Worm (Caenorhabditis elegans) whole organism, young adult: ENCODE data around the gene K07C5.2.

Experiments used
- D2030.7 ChIP-seq: fragments of 200-800 bp; sonication (Bioruptor generic); IDR thresholded peaks from 2 replicates; pipeline ENCODE4 v1.3.6; 2022; ENCODE audit warnings: missing genetic modification reagents, missing genetic modification characterization, missing compliant biosample characterization
- F10E7.11 ChIP-seq: sonication (generic microtip); optimal IDR thresholded peaks from 2 replicates; lab custom pipeline; 2017; ENCODE audit warnings: mild to moderate bottlenecking, missing genetic modification characterization, moderate library complexity, missing compliant biosample characterization
- F23B12.7 ChIP-seq: sonication (generic microtip); optimal IDR thresholded peaks from 2 replicates; lab custom pipeline; 2017; ENCODE audit warnings: missing genetic modification characterization, mild to moderate bottlenecking, missing compliant biosample characterization, antibody characterized with exemption, moderate library complexity; ENCODE audit not compliant: insufficient read depth
- F39B2.1 ChIP-seq: fragments of 200-800 bp; sonication (Bioruptor generic); IDR thresholded peaks from 2 replicates; pipeline ENCODE4 v1.3.6; 2022; ENCODE audit warnings: missing genetic modification reagents, missing genetic modification characterization, missing compliant biosample characterization
- F55B11.4 ChIP-seq: sonication (generic microtip); optimal IDR thresholded peaks from 2 replicates; lab custom pipeline; 2016; ENCODE audit warnings: missing compliant biosample characterization, missing genetic modification characterization, borderline replicate concordance; ENCODE audit not compliant: insufficient read depth
- Y53G8AR.9 ChIP-seq: fragments of 200-800 bp; sonication (Bioruptor generic); conservative IDR thresholded peaks from 2 replicates; pipeline ENCODE4 v1.3.6; 2022; ENCODE audit warnings: missing genetic modification reagents, missing genetic modification characterization, missing compliant biosample characterization
- Y79H2A.3 ChIP-seq: fragments of 200-800 bp; sonication (Bioruptor generic); conservative IDR thresholded peaks from 2 replicates; pipeline ENCODE4 v1.3.6; 2022; ENCODE audit warnings: missing genetic modification reagents, missing genetic modification characterization, missing compliant biosample characterization
- ZK185.1 ChIP-seq: sonication (generic microtip); optimal IDR thresholded peaks from 2 replicates; lab custom pipeline; 2016; ENCODE audit warnings: mild to moderate bottlenecking, missing genetic modification characterization, missing compliant biosample characterization; ENCODE audit not compliant: poor library complexity, severe bottlenecking
- ama-1 ChIP-seq, 3 experiments: fragments of 150-350 bp in 1 of 3; sonication (generic microtip) in 2 of 3; optimal IDR thresholded peaks; 2 replicates each; lab custom pipeline; 2014 to 2018; ENCODE audit warnings: missing biosample characterization in 2 of 3, missing genetic modification characterization in 2 of 3, missing genetic modification reagents in 2 of 3
- aptf-3 ChIP-seq: fragments of 200-800 bp; sonication (Bioruptor generic); IDR thresholded peaks from 2 replicates; pipeline ENCODE4 v1.3.6; 2022; ENCODE audit warnings: missing genetic modification characterization, missing compliant biosample characterization
- atf-7 ChIP-seq: sonication (generic microtip); optimal IDR thresholded peaks from 2 replicates; lab custom pipeline; 2017; ENCODE audit warnings: mild to moderate bottlenecking, missing genetic modification characterization, missing compliant biosample characterization
- athp-1 ChIP-seq: sonication (generic microtip); optimal IDR thresholded peaks from 2 replicates; lab custom pipeline; 2017; ENCODE audit warnings: mild to moderate bottlenecking, missing genetic modification characterization, missing compliant biosample characterization
- attf-5 ChIP-seq: fragments of 200-800 bp; sonication (Bioruptor generic); optimal IDR thresholded peaks from 2 replicates; lab custom pipeline; 2018; ENCODE audit warnings: mild to moderate bottlenecking, missing genetic modification characterization, missing compliant biosample characterization
- attf-6 ChIP-seq: fragments of 200-800 bp; sonication (Bioruptor generic); IDR thresholded peaks from 2 replicates; pipeline ENCODE4 v1.3.6; 2022; ENCODE audit warnings: missing genetic modification reagents, missing genetic modification characterization, missing compliant biosample characterization
- bed-2 ChIP-seq: fragments of 200-800 bp; sonication (Bioruptor generic); IDR thresholded peaks from 2 replicates; pipeline ENCODE4 v1.3.6; 2022; ENCODE audit warnings: missing genetic modification reagents, missing genetic modification characterization, missing compliant biosample characterization
- ccch-3 ChIP-seq: fragments of 200-800 bp; sonication (Bioruptor generic); optimal IDR thresholded peaks from 2 replicates; lab custom pipeline; 2018; ENCODE audit warnings: mild to moderate bottlenecking, missing genetic modification characterization, missing compliant biosample characterization
- cebp-1 ChIP-seq, 2 experiments: fragments of 200-800 bp in 1 of 2; sonication (Bioruptor generic) in 1 of 2; sonication (generic microtip) in 1 of 2; IDR thresholded peaks in 1 of 2; optimal IDR thresholded peaks in 1 of 2; 2 replicates each; pipeline versions ENCODE4 v1.3.6 to Lab custom; 2017 to 2022; ENCODE audit warnings: missing compliant biosample characterization in 2 of 2, missing genetic modification characterization in 2 of 2, mild to moderate bottlenecking in 1 of 2, missing genetic modification reagents in 1 of 2, moderate library complexity in 1 of 2
- ceh-40 ChIP-seq: fragments of 200-800 bp; sonication (Bioruptor generic); IDR thresholded peaks from 2 replicates; pipeline ENCODE4 v1.3.6; 2022; ENCODE audit warnings: missing genetic modification characterization, missing compliant biosample characterization
- ceh-79 ChIP-seq: sonication (generic microtip); optimal IDR thresholded peaks from 2 replicates; lab custom pipeline; 2017; ENCODE audit warnings: mild to moderate bottlenecking, missing genetic modification characterization, missing compliant biosample characterization
- chd-7 ChIP-seq: sonication (generic microtip); optimal IDR thresholded peaks from 2 replicates; lab custom pipeline; 2016; ENCODE audit warnings: mild to moderate bottlenecking, missing genetic modification characterization, moderate library complexity, missing compliant biosample characterization
- die-1 ChIP-seq: sonication (generic microtip); optimal IDR thresholded peaks from 2 replicates; lab custom pipeline; 2016; ENCODE audit warnings: missing genotype, mild to moderate bottlenecking, missing genetic modification characterization, missing compliant biosample characterization
- dpl-1 ChIP-seq: fragments of 150-350 bp; optimal IDR thresholded peaks from 2 replicates; lab custom pipeline; 2014; ENCODE audit warnings: missing biosample characterization, missing genetic modification reagents, missing genetic modification characterization
- egl-18 ChIP-seq: fragments of 200-800 bp; sonication (Bioruptor generic); IDR thresholded peaks from 2 replicates; pipeline ENCODE4 v1.3.6; 2022; ENCODE audit warnings: missing genetic modification reagents, missing genetic modification characterization, missing compliant biosample characterization
- egrh-3 ChIP-seq: fragments of 200-800 bp; sonication (Bioruptor generic); IDR thresholded peaks from 2 replicates; pipeline ENCODE4 v1.3.6; 2022; ENCODE audit warnings: missing genetic modification reagents, missing genetic modification characterization, missing compliant biosample characterization
- ekl-4 ChIP-seq: fragments of 200-800 bp; sonication (Bioruptor generic); IDR thresholded peaks from 2 replicates; pipeline ENCODE4 v1.3.6; 2022; ENCODE audit warnings: missing genetic modification reagents, missing genetic modification characterization, missing compliant biosample characterization
- hmg-1.2 ChIP-seq: fragments of 200-800 bp; sonication (Bioruptor generic); IDR thresholded peaks from 2 replicates; pipeline ENCODE4 v1.3.6; 2022; ENCODE audit warnings: missing genetic modification reagents, missing genetic modification characterization, missing compliant biosample characterization
- hmg-20 ChIP-seq: fragments of 200-800 bp; sonication (Bioruptor generic); IDR thresholded peaks from 2 replicates; pipeline ENCODE4 v1.3.6; 2022; ENCODE audit warnings: missing genetic modification reagents, missing genetic modification characterization, missing compliant biosample characterization
- lin-26 ChIP-seq: fragments of 200-800 bp; sonication (Bioruptor generic); IDR thresholded peaks from 2 replicates; pipeline ENCODE4 v1.3.6; 2022; ENCODE audit warnings: missing genetic modification reagents, missing genetic modification characterization, missing compliant biosample characterization
- lin-54 ChIP-seq: fragments of 200-800 bp; sonication (Bioruptor generic); optimal IDR thresholded peaks from 2 replicates; lab custom pipeline; 2018; ENCODE audit warnings: mild to moderate bottlenecking, missing genetic modification characterization, missing compliant biosample characterization
- madf-10 ChIP-seq: sonication (generic microtip); optimal IDR thresholded peaks from 2 replicates; lab custom pipeline; 2016; ENCODE audit warnings: mild to moderate bottlenecking, missing genetic modification characterization, missing compliant biosample characterization
- madf-3 ChIP-seq: fragments of 200-800 bp; sonication (Bioruptor generic); IDR thresholded peaks from 2 replicates; pipeline ENCODE4 v1.3.6; 2022; ENCODE audit warnings: missing genetic modification reagents, missing genetic modification characterization, missing compliant biosample characterization
- madf-6 ChIP-seq: fragments of 200-800 bp; sonication (Bioruptor generic); IDR thresholded peaks from 2 replicates; pipeline ENCODE4 v1.3.6; 2022; ENCODE audit warnings: missing genetic modification reagents, missing genetic modification characterization, missing compliant biosample characterization
- mel-28 ChIP-seq: sonication (generic microtip); optimal IDR thresholded peaks from 2 replicates; lab custom pipeline; 2016; ENCODE audit warnings: borderline replicate concordance, mild to moderate bottlenecking, missing genetic modification characterization, missing compliant biosample characterization
- mxl-1 ChIP-seq: sonication (generic microtip); optimal IDR thresholded peaks from 2 replicates; lab custom pipeline; 2016; ENCODE audit warnings: missing genetic modification characterization, missing compliant biosample characterization
- nfya-2 ChIP-seq: fragments of 200-800 bp; sonication (Bioruptor generic); IDR thresholded peaks from 2 replicates; pipeline ENCODE4 v1.3.6; 2022; ENCODE audit warnings: missing genetic modification reagents, missing genetic modification characterization, missing compliant biosample characterization
- nfyb-1 ChIP-seq: fragments of 200-800 bp; sonication (Bioruptor generic); IDR thresholded peaks from 2 replicates; pipeline ENCODE4 v1.3.6; 2022; ENCODE audit warnings: missing genetic modification reagents, missing genetic modification characterization, missing compliant biosample characterization
- nhr-120 ChIP-seq: fragments of 200-800 bp; sonication (Bioruptor generic); IDR thresholded peaks from 2 replicates; pipeline ENCODE4 v1.3.6; 2022; ENCODE audit warnings: missing genetic modification characterization, missing compliant biosample characterization
- nhr-27 ChIP-seq: fragments of 200-800 bp; sonication (Bioruptor generic); optimal IDR thresholded peaks from 2 replicates; lab custom pipeline; 2018; ENCODE audit warnings: mild to moderate bottlenecking, missing genetic modification characterization, moderate library complexity, missing compliant biosample characterization
- sea-2 ChIP-seq: fragments of 200-800 bp; sonication (Bioruptor generic); IDR thresholded peaks from 2 replicates; pipeline ENCODE4 v1.3.6; 2022; ENCODE audit warnings: missing genetic modification characterization, missing compliant biosample characterization
- snpc-3.4 ChIP-seq: sonication (generic microtip); optimal IDR thresholded peaks from 2 replicates; lab custom pipeline; 2017; ENCODE audit warnings: missing genetic modification characterization, mild to moderate bottlenecking, missing compliant biosample characterization, antibody characterized with exemption, moderate library complexity, missing genotype, missing genetic modification reagents
- unc-130 ChIP-seq: sonication (generic microtip); optimal IDR thresholded peaks from 2 replicates; lab custom pipeline; 2016; ENCODE audit warnings: missing genetic modification reagents, missing genetic modification characterization, missing compliant biosample characterization
- zim-3 ChIP-seq: sonication (generic microtip); optimal IDR thresholded peaks from 2 replicates; lab custom pipeline; 2017; ENCODE audit warnings: mild to moderate bottlenecking, missing genetic modification characterization, moderate library complexity, missing compliant biosample characterization
- ztf-28 ChIP-seq: fragments of 200-800 bp; sonication (Bioruptor generic); IDR thresholded peaks from 2 replicates; pipeline ENCODE4 v1.3.6; 2022; ENCODE audit warnings: missing genetic modification reagents, missing genetic modification characterization, missing compliant biosample characterization

The K07C5.2 gene

DNA sequence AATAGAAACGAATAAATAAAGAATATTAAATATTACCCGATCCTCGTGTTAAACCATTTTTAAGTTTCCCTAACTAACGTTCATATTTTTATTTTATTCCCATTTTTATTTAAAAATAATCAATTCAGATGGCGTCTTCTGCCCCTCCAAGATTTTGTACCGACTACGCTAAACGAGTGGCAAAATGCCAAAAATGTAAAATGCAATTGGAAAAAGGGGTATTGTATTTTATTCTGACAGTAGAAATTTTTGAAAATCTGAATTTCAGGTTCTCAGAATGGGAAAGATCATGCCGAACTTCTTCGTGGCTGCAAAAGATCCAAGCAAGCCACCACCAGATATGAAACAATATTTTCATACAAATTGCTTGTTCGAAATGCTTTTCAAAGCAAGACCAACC lies 3.6 kb downstream of the K07C5.2 start, which contains the start of gene K07C5.3 (continued):
- TF ChIP-seq ekl-4 = 0 out of 2 replicates have a peak, but pooled peaks have one; percentile 59
- TF ChIP-seq mxl-1 (tag; lab: Kevin White, UChicago) = no peak
- TF ChIP-seq ama-1 (optimal IDR thresholded peaks at IDR 0.05; lab: Kevin White, UChicago) = no peak
- no peak for TF ChIP-seq ama-1 (GFP tag; optimal IDR thresholded peaks at IDR 0.05; lab: Kevin White, UChicago)
- peak; percentile 76 for TF ChIP-seq madf-3 (GFP tag; lab: Robert Waterston, UW)
- peak; percentile 15; the same call in 1 of the 2 replicates for TF ChIP-seq D2030.7 (GFP tag; lab: Robert Waterston, UW)
- TF ChIP-seq cebp-1 (GFP tag; IDR thresholded peaks at IDR 0.05; lab: Robert Waterston, UW) = no peak
- TF ChIP-seq cebp-1 (tag; optimal IDR thresholded peaks at IDR 0.05; lab: Kevin White, UChicago) = peak; percentile 9
- TF ChIP-seq athp-1 (tag; lab: Kevin White, UChicago) = peak; percentile 74
- peak; percentile 38 for TF ChIP-seq chd-7 (tag; lab: Kevin White, UChicago)
- no peak for TF ChIP-seq egl-18
- TF ChIP-seq ceh-79 (tag; lab: Kevin White, UChicago) = peak; percentile 39
- no peak for TF ChIP-seq nhr-27
- no peak for TF ChIP-seq egrh-3 (GFP tag; lab: Robert Waterston, UW)
- TF ChIP-seq madf-6 (GFP tag; lab: Robert Waterston, UW) = no peak
- no peak; the same call in 1 of the 2 replicates for TF ChIP-seq Y53G8AR.9 (GFP tag; lab: Robert Waterston, UW)
- 0 out of 2 replicates have a peak, but pooled peaks have one; percentile 71 for TF ChIP-seq aptf-3 (GFP tag; lab: Robert Waterston, UW)
- TF ChIP-seq mel-28 (tag; lab: Kevin White, UChicago) = no peak
- peak; percentile 66; the same call in 1 of the 2 replicates for TF ChIP-seq Y79H2A.3
- TF ChIP-seq madf-10 = no peak
- TF ChIP-seq nfyb-1 (GFP tag; lab: Robert Waterston, UW) = no peak
- TF ChIP-seq hmg-1.2 (GFP tag; lab: Robert Waterston, UW) = 0 out of 2 replicates have a peak, but pooled peaks have one; percentile 6
- no peak for TF ChIP-seq unc-130 (GFP tag; lab: Kevin White, UChicago)
- TF ChIP-seq attf-6 (GFP tag; lab: Robert Waterston, UW) = 0 out of 2 replicates have a peak, but pooled peaks have one; percentile 17
- no peak for TF ChIP-seq zim-3 (tag; lab: Kevin White, UChicago)
- TF ChIP-seq atf-7 (tag; lab: Kevin White, UChicago) = peak; percentile 27
- peak; percentile 56 for TF ChIP-seq F10E7.11 (tag; lab: Kevin White, UChicago)
- no peak for TF ChIP-seq nhr-120 (GFP tag; lab: Robert Waterston, UW)
- TF ChIP-seq ccch-3 = no peak
- TF ChIP-seq F23B12.7 (tag; lab: Kevin White, UChicago) = no peak
- TF ChIP-seq dpl-1 (GFP tag; lab: Kevin White, UChicago) = no peak
- TF ChIP-seq hmg-20 = no peak
- TF ChIP-seq F55B11.4 = no peak
- TF ChIP-seq ztf-28 (GFP tag; lab: Robert Waterston, UW) = no peak
- TF ChIP-seq lin-26 = no peak; the same call in 1 of the 2 replicates
- no peak for TF ChIP-seq bed-2 (GFP tag; lab: Robert Waterston, UW)
- TF ChIP-seq snpc-3.4 (tag; lab: Kevin White, UChicago) = no peak
- no peak for TF ChIP-seq attf-5
- peak; percentile 71; the same call in 1 of the 2 replicates for TF ChIP-seq F39B2.1
- TF ChIP-seq nfya-2 = no peak
- TF ChIP-seq ceh-40 = no peak
- peak; percentile 2 for TF ChIP-seq lin-54
- no peak for TF ChIP-seq sea-2 (GFP tag; lab: Robert Waterston, UW)
- TF ChIP-seq ZK185.1 (tag; lab: Kevin White, UChicago) = no peak
- no peak for TF ChIP-seq die-1 (tag; lab: Kevin White, UChicago)
